Worm (Caenorhabditis elegans) whole organism, L1 larva: ENCODE measurements around the gene F23H11.2.

Experiments
- isw-1 ChIP-seq: fragments of 200-800 bp; sonication (Bioruptor generic); IDR thresholded peaks from 2 replicates; pipeline ENCODE4 v1.3.6; 2022; ENCODE audit warnings: missing genetic modification characterization, missing compliant biosample characterization
- lin-39 ChIP-seq: fragments of 150-350 bp; optimal IDR thresholded peaks from 2 replicates; lab custom pipeline; 2014; ENCODE audit warnings: missing biosample characterization, missing genetic modification reagents, missing genetic modification characterization
- lsy-2 ChIP-seq, 2 experiments: fragments of 150-350 bp; optimal IDR thresholded peaks; 2 replicates each; lab custom pipeline; 2014; ENCODE audit warnings: missing biosample characterization in 2 of 2, missing genetic modification characterization in 2 of 2
- nhr-237 ChIP-seq: fragments of 150-350 bp; optimal IDR thresholded peaks from 2 replicates; lab custom pipeline; 2014; ENCODE audit warnings: missing biosample characterization, missing genetic modification characterization
- pqm-1 ChIP-seq: sonication (generic microtip); optimal IDR thresholded peaks from 3 replicates; lab custom pipeline; 2017; ENCODE audit warnings: missing biosample characterization, missing genetic modification characterization
- xbp-1 ChIP-seq: sonication (generic microtip); optimal IDR thresholded peaks from 2 replicates; lab custom pipeline; 2016; ENCODE audit warnings: missing genetic modification characterization, missing compliant biosample characterization

ce11 chrIII:901600-902250, 6.2 kb downstream of the F23H11.2 start:
- no peak for TF ChIP-seq nhr-237
- TF ChIP-seq xbp-1 (tag; lab: Kevin White, UChicago), result no peak
- TF ChIP-seq isw-1 (GFP tag; lab: Robert Waterston, UW), result no peak
- no peak for TF ChIP-seq lin-39
- no peak for TF ChIP-seq pqm-1
- TF ChIP-seq lsy-2 (tag; optimal IDR thresholded peaks at IDR 0.05; lab: Kevin White, UChicago), result no peak
